Fruit fly (Drosophila melanogaster) whole organism, embryonic: ENCODE measurements around the gene Vps29.
A peak's percentile ranks its signal among the peaks of the same experiment; 100 is the strongest.

Source experiments
- Ada2b ChIP-seq: fragments of 200-800 bp; sonication (Bioruptor generic); IDR thresholded peaks from 2 replicates; pipeline ENCODE4 v1.3.6; 2022; ENCODE audit warnings: missing biosample characterization, missing genetic modification characterization
- Adf1 ChIP-seq: fragments of 200-800 bp; sonication (Bioruptor generic); IDR thresholded peaks from 2 replicates; pipeline ENCODE4 v1.3.6; 2022; ENCODE audit warnings: missing biosample characterization, missing genetic modification characterization
- Awh ChIP-seq: fragments of 200-800 bp; sonication (Bioruptor generic); IDR thresholded peaks from 2 replicates; pipeline ENCODE4, ENCODE4 v1.3.6; 2022; ENCODE audit warnings: missing biosample characterization, missing genetic modification characterization
- Bteb2 ChIP-seq: fragments of 200-800 bp; sonication (Bioruptor generic); optimal IDR thresholded peaks from 2 replicates; lab custom pipeline; 2016; ENCODE audit warnings: missing biosample characterization, missing genetic modification characterization
- CG10565 ChIP-seq: fragments of 200-800 bp; sonication (Bioruptor generic); optimal IDR thresholded peaks from 3 replicates; lab custom pipeline; 2016; ENCODE audit warnings: missing biosample characterization, mild to moderate bottlenecking, missing genetic modification characterization
- CG12104 ChIP-seq: fragments of 200-800 bp; sonication (Bioruptor generic); optimal IDR thresholded peaks from 3 replicates; lab custom pipeline; 2016; ENCODE audit warnings: missing biosample characterization, missing genetic modification characterization
- CG12236 ChIP-seq: fragments of 200-800 bp; sonication (Bioruptor generic); optimal IDR thresholded peaks from 2 replicates; lab custom pipeline; 2016; ENCODE audit warnings: missing biosample characterization, missing genetic modification characterization
- CG12391 ChIP-seq: fragments of 200-800 bp; sonication (Bioruptor generic); optimal IDR thresholded peaks from 3 replicates; lab custom pipeline; 2018; ENCODE audit warnings: missing biosample characterization, mild to moderate bottlenecking, missing genetic modification characterization, moderate library complexity
- CG13287 ChIP-seq: fragments of 200-800 bp; sonication (Bioruptor generic); IDR thresholded peaks from 2 replicates; pipeline ENCODE4 v1.3.6; 2022; ENCODE audit warnings: missing biosample characterization, missing genetic modification characterization; ENCODE audit not compliant: partially characterized antibody
- CG13775 ChIP-seq: fragments of 200-800 bp; sonication (Bioruptor generic); optimal IDR thresholded peaks from 3 replicates; lab custom pipeline; 2017; ENCODE audit warnings: missing biosample characterization, mild to moderate bottlenecking, missing genetic modification characterization
- CG14710 ChIP-seq: fragments of 200-800 bp; sonication (Bioruptor generic); optimal IDR thresholded peaks from 3 replicates; lab custom pipeline; 2019; ENCODE audit warnings: missing biosample characterization, mild to moderate bottlenecking, missing genetic modification characterization, moderate library complexity
- CG1603 ChIP-seq: fragments of 200-800 bp; sonication (Bioruptor generic); optimal IDR thresholded peaks from 2 replicates; lab custom pipeline; 2019; ENCODE audit warnings: missing biosample characterization, mild to moderate bottlenecking, missing genetic modification characterization, moderate library complexity
- CG1647 ChIP-seq: fragments of 200-800 bp; sonication (Bioruptor generic); optimal IDR thresholded peaks from 3 replicates; lab custom pipeline; 2016; ENCODE audit warnings: missing biosample characterization, missing genetic modification characterization
- CG31388 ChIP-seq: fragments of 200-800 bp; sonication (Bioruptor generic); optimal IDR thresholded peaks from 2 replicates; lab custom pipeline; 2016; ENCODE audit warnings: missing biosample characterization, missing genetic modification characterization
- CG3163 ChIP-seq: fragments of 200-800 bp; sonication (Bioruptor generic); optimal IDR thresholded peaks from 3 replicates; lab custom pipeline; 2016; ENCODE audit warnings: missing biosample characterization, missing genetic modification characterization
- CG3995 ChIP-seq: fragments of 200-800 bp; sonication (Bioruptor generic); optimal IDR thresholded peaks from 3 replicates; lab custom pipeline; 2016; ENCODE audit warnings: missing biosample characterization, missing genetic modification characterization
- CG4820 ChIP-seq: fragments of 200-800 bp; sonication (Bioruptor generic); optimal IDR thresholded peaks from 3 replicates; lab custom pipeline; 2016; ENCODE audit warnings: missing biosample characterization, missing genetic modification characterization
- CG5953 ChIP-seq: fragments of 200-800 bp; sonication (Bioruptor generic); IDR thresholded peaks from 2 replicates; pipeline ENCODE4 v1.3.6; 2022; ENCODE audit warnings: missing biosample characterization, missing genetic modification characterization
- CG6689 ChIP-seq: fragments of 200-800 bp; sonication (Bioruptor generic); IDR thresholded peaks from 2 replicates; pipeline ENCODE4 v1.3.6; 2022; ENCODE audit warnings: missing biosample characterization, missing genetic modification characterization
- CG6854 ChIP-seq: fragments of 200-800 bp; sonication (Bioruptor generic); optimal IDR thresholded peaks from 3 replicates; lab custom pipeline; 2017; ENCODE audit warnings: missing biosample characterization, mild to moderate bottlenecking, missing genetic modification characterization
- CG8290 ChIP-seq, 3 experiments: fragments of 200-800 bp; sonication (Bioruptor generic); optimal IDR thresholded peaks; 2 replicates each; lab custom pipeline; 2016 to 2019; ENCODE audit warnings: missing biosample characterization in 3 of 3, missing genetic modification characterization in 3 of 3, mild to moderate bottlenecking in 2 of 3, moderate library complexity in 1 of 3
- CG8944 ChIP-seq: fragments of 200-800 bp; sonication (Bioruptor generic); optimal IDR thresholded peaks from 3 replicates; lab custom pipeline; 2016; ENCODE audit warnings: missing biosample characterization, missing genetic modification characterization
- CG9817 ChIP-seq: fragments of 200-800 bp; sonication (Bioruptor generic); optimal IDR thresholded peaks from 2 replicates; lab custom pipeline; 2018; ENCODE audit warnings: missing biosample characterization, mild to moderate bottlenecking, missing genetic modification characterization, moderate library complexity
- D ChIP-seq, 2 experiments: fragments of 200-800 bp in 1 of 2; fragments of >200 bp in 1 of 2; sonication (Bioruptor generic) in 1 of 2; optimal IDR thresholded peaks; 2 replicates in 1 of 2; 3 replicates in 1 of 2; lab custom pipeline; 2017; ENCODE audit warnings: mild to moderate bottlenecking in 1 of 2, missing biosample characterization in 1 of 2, missing genetic modification characterization in 1 of 2, missing genetic modification reagents in 1 of 2
- Dfd ChIP-seq, 2 experiments: fragments of >200 bp; optimal IDR thresholded peaks; 2 replicates each; lab custom pipeline; 2017; ENCODE audit warnings: missing biosample characterization in 2 of 2, missing genetic modification characterization in 2 of 2
- Gug ChIP-seq: fragments of 200-800 bp; sonication (Bioruptor generic); IDR thresholded peaks from 4 replicates; pipeline ENCODE4 v1.3.6; 2022; ENCODE audit warnings: missing biosample characterization, missing genetic modification characterization
- HLHmδ ChIP-seq: fragments of 200-800 bp; sonication (Bioruptor generic); optimal IDR thresholded peaks from 2 replicates; lab custom pipeline; 2018; ENCODE audit warnings: missing biosample characterization, mild to moderate bottlenecking, missing genetic modification characterization, moderate library complexity
- Hey ChIP-seq: fragments of 200-800 bp; sonication (Bioruptor generic); optimal IDR thresholded peaks from 3 replicates; lab custom pipeline; 2018; ENCODE audit warnings: missing biosample characterization, mild to moderate bottlenecking, missing genetic modification characterization
- Hr51 ChIP-seq, 2 experiments: fragments of 200-800 bp; sonication (Bioruptor generic); optimal IDR thresholded peaks; 2 replicates in 1 of 2; 3 replicates in 1 of 2; lab custom pipeline; 2016 to 2018; ENCODE audit warnings: missing biosample characterization in 2 of 2, missing genetic modification characterization in 2 of 2, mild to moderate bottlenecking in 1 of 2, moderate library complexity in 1 of 2
- Jarid2 ChIP-seq: fragments of 200-800 bp; sonication (Bioruptor generic); optimal IDR thresholded peaks from 3 replicates; lab custom pipeline; 2017; ENCODE audit warnings: mild to moderate bottlenecking, missing biosample characterization, missing genetic modification reagents, missing genetic modification characterization
- Myb ChIP-seq: fragments of 200-800 bp; sonication (Bioruptor generic); optimal IDR thresholded peaks from 2 replicates; lab custom pipeline; 2016; ENCODE audit warnings: missing biosample characterization, missing genetic modification characterization
- Oaz ChIP-seq: fragments of 200-800 bp; sonication (Bioruptor generic); IDR thresholded peaks from 2 replicates; pipeline ENCODE4 v1.3.6; 2022; ENCODE audit warnings: missing biosample characterization, missing genetic modification characterization
- Sry-β ChIP-seq: fragments of 200-800 bp; sonication (Bioruptor generic); optimal IDR thresholded peaks from 2 replicates; lab custom pipeline; 2018; ENCODE audit warnings: missing biosample characterization, mild to moderate bottlenecking, missing genetic modification characterization, moderate library complexity
- Ssrp ChIP-seq: fragments of 200-800 bp; sonication (Bioruptor generic); optimal IDR thresholded peaks from 2 replicates; lab custom pipeline; 2018; ENCODE audit warnings: missing biosample characterization, mild to moderate bottlenecking, missing genetic modification characterization, moderate library complexity
- ab ChIP-seq: fragments of 200-800 bp; sonication (Bioruptor generic); optimal IDR thresholded peaks from 2 replicates; lab custom pipeline; 2016; ENCODE audit warnings: missing biosample characterization, missing genetic modification characterization
- aop ChIP-seq: fragments of 200-800 bp; sonication (Bioruptor generic); IDR thresholded peaks from 2 replicates; pipeline ENCODE4 v1.3.6; 2022; ENCODE audit warnings: missing biosample characterization, missing genetic modification characterization
- az2 ChIP-seq: fragments of 200-800 bp; sonication (Bioruptor generic); optimal IDR thresholded peaks from 3 replicates; lab custom pipeline; 2016; ENCODE audit warnings: missing biosample characterization, missing genetic modification characterization
- ci ChIP-seq: fragments of 200-800 bp; sonication (Bioruptor generic); IDR thresholded peaks from 3 replicates; pipeline ENCODE4 v1.3.6; 2022; ENCODE audit warnings: missing biosample characterization, missing genetic modification characterization
- gem ChIP-seq: fragments of 200-800 bp; sonication (Bioruptor generic); optimal IDR thresholded peaks from 2 replicates; lab custom pipeline; 2019; ENCODE audit warnings: missing biosample characterization, mild to moderate bottlenecking, missing genetic modification characterization, moderate library complexity
- h ChIP-seq: fragments of >200 bp; optimal IDR thresholded peaks from 2 replicates; lab custom pipeline; 2017
- lilli ChIP-seq: fragments of 200-800 bp; sonication (Bioruptor generic); optimal IDR thresholded peaks from 3 replicates; lab custom pipeline; 2016; ENCODE audit warnings: missing biosample characterization, missing genetic modification characterization
- peb ChIP-seq: fragments of 200-800 bp; sonication (Bioruptor generic); IDR thresholded peaks from 2 replicates; pipeline ENCODE4 v1.3.6; 2022; ENCODE audit warnings: missing biosample characterization, missing genetic modification characterization
- pnt ChIP-seq: fragments of 200-800 bp; sonication (Bioruptor generic); optimal IDR thresholded peaks from 3 replicates; lab custom pipeline; 2016; ENCODE audit warnings: missing biosample characterization, missing genetic modification characterization
- ranshi ChIP-seq: fragments of 200-800 bp; sonication (Bioruptor generic); IDR thresholded peaks from 2 replicates; pipeline ENCODE4 v1.3.6; 2022; ENCODE audit warnings: missing biosample characterization, missing genetic modification characterization
- tll ChIP-seq, 2 experiments: fragments of 200-800 bp in 1 of 2; fragments of >200 bp in 1 of 2; sonication (Bioruptor generic) in 1 of 2; optimal IDR thresholded peaks; 2 replicates each; lab custom pipeline; 2017 to 2019; ENCODE audit warnings: missing biosample characterization in 2 of 2, missing genetic modification characterization in 2 of 2, mild to moderate bottlenecking in 1 of 2, moderate library complexity in 1 of 2
- tx ChIP-seq: fragments of 200-800 bp; sonication (Bioruptor generic); optimal IDR thresholded peaks from 2 replicates; lab custom pipeline; 2016; ENCODE audit warnings: missing biosample characterization, missing genetic modification characterization
- vnd ChIP-seq: fragments of 200-800 bp; sonication (Bioruptor generic); IDR thresholded peaks from 3 replicates; pipeline ENCODE4 v1.3.6; 2022; ENCODE audit warnings: missing biosample characterization, missing genetic modification characterization; ENCODE audit not compliant: partially characterized antibody
- yki ChIP-seq: fragments of >200 bp; optimal IDR thresholded peaks from 3 replicates; lab custom pipeline; 2018
- z ChIP-seq: fragments of 200-800 bp; sonication (Bioruptor generic); IDR thresholded peaks from 3 replicates; pipeline ENCODE4 v1.3.6; 2022; ENCODE audit warnings: missing biosample characterization, missing genetic modification characterization
- zfh2 ChIP-seq: fragments of 200-800 bp; sonication (Bioruptor generic); optimal IDR thresholded peaks from 2 replicates; lab custom pipeline; 2016; ENCODE audit warnings: missing biosample characterization, missing genetic modification characterization

The Vps29 gene

dm6 chr2L:1142730-1143281 is 7.8 kb upstream of the Vps29 start, which contains the start of gene MFS3 (continued):
- TF ChIP-seq CG8290 (GFP tag; optimal IDR thresholded peaks at IDR 0.05; lab: Kevin White, UChicago): no peak
- peak in 1 of 2 experiments; percentile 67 for TF ChIP-seq CG8290 (tag; optimal IDR thresholded peaks at IDR 0.05; lab: Kevin White, UChicago)
- TF ChIP-seq CG1647 (GFP tag; lab: Kevin White, UChicago): no peak
- TF ChIP-seq Ada2b: no peak
- TF ChIP-seq CG31388 (GFP tag; lab: Kevin White, UChicago): no peak
- TF ChIP-seq CG4820 (GFP tag; lab: Kevin White, UChicago): no peak
- TF ChIP-seq CG8944: no peak
- peak; percentile 36 for TF ChIP-seq Myb (GFP tag; lab: Kevin White, UChicago)
- TF ChIP-seq HLHmδ: peak; percentile 37
- no peak for TF ChIP-seq zfh2 (GFP tag; lab: Kevin White, UChicago)
- TF ChIP-seq z (GFP tag; lab: Robert Waterston, UW): 0 out of 3 replicates have a peak, but pooled peaks have one; percentile 12
- TF ChIP-seq CG10565: no peak
- no peak for TF ChIP-seq Sry-β (GFP tag; lab: Kevin White, UChicago)
- no peak for TF ChIP-seq CG12104 (GFP tag; lab: Kevin White, UChicago)
- peak; percentile 19 for TF ChIP-seq CG3163 (GFP tag; lab: Kevin White, UChicago)
- no peak for TF ChIP-seq ab (GFP tag; lab: Kevin White, UChicago)
- TF ChIP-seq vnd: no peak
- TF ChIP-seq Jarid2 (GFP tag; lab: Kevin White, UChicago): peak; percentile 66
- TF ChIP-seq lilli (GFP tag; lab: Kevin White, UChicago): no peak
- no peak for TF ChIP-seq tx (GFP tag; lab: Kevin White, UChicago)
- TF ChIP-seq CG6689 (GFP tag; lab: Robert Waterston, UW): no peak
- TF ChIP-seq Bteb2: no peak
- peak; percentile 3 for TF ChIP-seq CG12391
- no peak for TF ChIP-seq CG14710
- TF ChIP-seq CG13287 (GFP tag; lab: Robert Waterston, UW): peak; percentile 43; the same call in 1 of the 2 replicates
- TF ChIP-seq Ssrp (tag; lab: Kevin White, UChicago): no peak
- TF ChIP-seq gem (tag; lab: Kevin White, UChicago): no peak
- no peak for TF ChIP-seq h (lab: Kevin White, UChicago)
- no peak for TF ChIP-seq yki (lab: Kevin White, UChicago)
- TF ChIP-seq az2 (GFP tag; lab: Kevin White, UChicago): no peak
- TF ChIP-seq CG1603 (tag; lab: Kevin White, UChicago): peak; percentile 80
- TF ChIP-seq aop (GFP tag; lab: Robert Waterston, UW): no peak
- no peak for TF ChIP-seq peb (GFP tag; lab: Robert Waterston, UW)
- TF ChIP-seq Hey (tag; lab: Kevin White, UChicago): peak; percentile 13
- no peak; the same call in 1 of the 2 replicates for TF ChIP-seq Adf1 (GFP tag; lab: Robert Waterston, UW)
- no peak for TF ChIP-seq CG6854 (GFP tag; lab: Kevin White, UChicago)
- TF ChIP-seq Dfd (GFP tag; optimal IDR thresholded peaks at IDR 0.05; lab: Kevin White, UChicago): no peak
- peak; percentile 2 for TF ChIP-seq CG13775 (GFP tag; lab: Kevin White, UChicago)
- TF ChIP-seq tll (GFP tag; optimal IDR thresholded peaks at IDR 0.05; lab: Kevin White, UChicago): peak in 1 of 2 experiments; percentile 33
- TF ChIP-seq ranshi (GFP tag; lab: Robert Waterston, UW): no peak
- TF ChIP-seq pnt (GFP tag; lab: Kevin White, UChicago): no peak
- no peak for TF ChIP-seq CG12236
- TF ChIP-seq CG3995 (GFP tag; lab: Kevin White, UChicago): no peak
- no peak for TF ChIP-seq D (optimal IDR thresholded peaks at IDR 0.05; lab: Kevin White, UChicago)
- TF ChIP-seq D (GFP tag; optimal IDR thresholded peaks at IDR 0.05; lab: Kevin White, UChicago): no peak
- no peak for TF ChIP-seq CG9817 (tag; lab: Kevin White, UChicago)
- TF ChIP-seq Awh: no peak
- TF ChIP-seq Gug: no peak
- no peak for TF ChIP-seq Oaz (GFP tag; lab: Robert Waterston, UW)
- TF ChIP-seq Hr51 (GFP tag; optimal IDR thresholded peaks at IDR 0.05; lab: Kevin White, UChicago): peak in 1 of 2 experiments; percentile 21
- no peak for TF ChIP-seq CG5953 (GFP tag; lab: Robert Waterston, UW)
- peak; percentile 54; the same call in 2 of the 3 replicates for TF ChIP-seq ci
